Worm (Caenorhabditis elegans) whole organism, mixed stage, embryonic: Measurements from ENCODE around the gene clh-6.

Experiments used
- elt-3 ChIP-seq: fragments of 150-350 bp; optimal IDR thresholded peaks from 2 replicates; lab custom pipeline; 2014; ENCODE audit warnings: missing biosample characterization, missing genetic modification characterization
- mls-2 ChIP-seq: sonication (generic microtip); optimal IDR thresholded peaks from 2 replicates; lab custom pipeline; 2016; ENCODE audit warnings: mild to moderate bottlenecking, missing genetic modification characterization, moderate library complexity, missing compliant biosample characterization
- nhr-76 ChIP-seq: sonication (generic microtip); optimal IDR thresholded peaks from 2 replicates; lab custom pipeline; 2017; ENCODE audit warnings: missing biosample characterization, missing genetic modification characterization
- pha-4 ChIP-seq: fragments of 150-350 bp; optimal IDR thresholded peaks from 2 replicates; lab custom pipeline; 2018; ENCODE audit warnings: missing biosample characterization, missing genetic modification reagents, missing genetic modification characterization
- snpc-4 ChIP-seq: fragments of 150-350 bp; optimal IDR thresholded peaks from 2 replicates; lab custom pipeline; 2014; ENCODE audit warnings: missing biosample characterization, missing genetic modification characterization
- unc-62 ChIP-seq: fragments of 150-350 bp; optimal IDR thresholded peaks from 2 replicates; lab custom pipeline; 2014; ENCODE audit warnings: missing biosample characterization, missing genetic modification reagents, missing genetic modification characterization

DNA sequence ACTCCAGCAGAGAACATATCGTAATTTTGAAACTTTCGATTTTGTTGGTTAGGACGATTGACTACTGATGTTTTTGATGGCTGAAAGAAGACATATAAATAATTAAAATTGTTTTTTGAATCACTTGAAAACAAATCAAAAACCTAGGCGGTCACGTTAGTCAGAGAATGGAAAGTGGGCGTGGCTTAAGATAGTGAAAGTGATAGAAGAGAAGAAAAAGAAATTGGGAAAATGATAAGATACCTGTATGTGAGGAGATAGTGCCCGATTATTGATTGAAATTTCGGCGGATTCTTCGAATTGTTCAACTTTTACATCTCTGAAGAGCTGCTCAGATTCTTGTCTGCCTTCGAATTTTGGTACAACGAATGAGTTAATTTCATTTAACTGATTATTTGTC is 51.5 kb downstream of the clh-6 start:
- TF ChIP-seq pha-4 (no peak), elt-3 (tag; lab: Kevin White, UChicago) (no peak), snpc-4 (no peak), nhr-76 (tag; lab: Kevin White, UChicago) (no peak), mls-2 (tag; lab: Kevin White, UChicago) (no peak), unc-62 (GFP tag; lab: Kevin White, UChicago) (no peak)
